Fruit fly (Drosophila melanogaster): ENCODE measurements around the gene Uro.

DNA sequence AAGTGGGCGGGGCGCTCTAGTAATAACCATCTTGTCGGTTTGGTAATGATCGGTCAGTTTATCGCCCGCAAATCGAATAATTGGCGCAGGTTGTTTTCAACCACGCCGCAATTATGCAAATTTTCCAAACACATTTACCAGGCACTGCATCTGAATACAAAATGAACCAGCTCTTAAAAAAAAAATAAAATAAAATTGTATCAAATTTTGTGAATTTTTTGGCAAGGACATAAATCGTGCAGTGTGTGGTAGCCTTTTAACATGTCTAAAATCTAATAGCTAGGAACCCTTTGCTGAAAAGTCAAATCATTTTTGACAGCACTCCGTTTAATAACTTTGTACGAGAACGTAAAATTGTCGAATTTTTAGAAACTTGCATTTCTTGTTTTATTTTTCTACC, 32.9 kb upstream of the Uro start, which contains the start of gene ATPsynGL:
- no peak for TF ChIP-seq CG8478 (optimal IDR thresholded peaks at IDR 0.05)
- no peak for TF ChIP-seq CTCF (optimal IDR thresholded peaks at IDR 0.05)

All from S2 (cell line).